Worm (Caenorhabditis elegans) whole organism, midembryonic: Measurements from ENCODE around the gene F20H11.1.
"Not testable (repeated sequence)": the region's sequence is repeated elsewhere in the genome, so short reads cannot be mapped to it uniquely, and the experiment has no call there.

Source experiments
- T22C8.4 ChIP-seq: fragments of 200-800 bp; sonication (Bioruptor generic); IDR thresholded peaks from 2 replicates; pipeline ENCODE4 v1.3.6; 2022; ENCODE audit warnings: missing genetic modification characterization, missing compliant biosample characterization
- cog-1 ChIP-seq: sonication (generic microtip); optimal IDR thresholded peaks from 2 replicates; lab custom pipeline; 2016; ENCODE audit warnings: missing genetic modification characterization, missing compliant biosample characterization
- flt-1 ChIP-seq: fragments of 200-800 bp; sonication (Bioruptor generic); IDR thresholded peaks from 2 replicates; pipeline ENCODE4 v1.3.6; 2022; ENCODE audit warnings: missing genetic modification characterization, missing compliant biosample characterization
- klf-2 ChIP-seq: fragments of 200-800 bp; sonication (Bioruptor generic); conservative IDR thresholded peaks from 2 replicates; pipeline ENCODE4 v1.3.6; 2022; ENCODE audit warnings: missing genetic modification reagents, missing genetic modification characterization, missing compliant biosample characterization
- med-1 ChIP-seq: sonication (generic microtip); optimal IDR thresholded peaks from 2 replicates; lab custom pipeline; 2017; ENCODE audit warnings: missing genetic modification characterization, mild to moderate bottlenecking, missing compliant biosample characterization, antibody characterized with exemption, missing genetic modification reagents; ENCODE audit not compliant: insufficient read depth
- ref-1 ChIP-seq: fragments of 200-800 bp; sonication (Bioruptor generic); conservative IDR thresholded peaks from 2 replicates; pipeline ENCODE4 v1.3.6; 2022; ENCODE audit warnings: missing genetic modification reagents, missing genetic modification characterization, missing compliant biosample characterization
- tab-1 ChIP-seq: fragments of 200-800 bp; sonication (Bioruptor generic); IDR thresholded peaks from 2 replicates; pipeline ENCODE4 v1.3.6; 2022; ENCODE audit warnings: missing genetic modification characterization, missing compliant biosample characterization
- ztf-23 ChIP-seq: fragments of 200-800 bp; sonication (Bioruptor generic); IDR thresholded peaks from 2 replicates; pipeline ENCODE4 v1.3.6; 2022; ENCODE audit warnings: missing genetic modification reagents, missing genetic modification characterization, missing compliant biosample characterization
- ztf-29 ChIP-seq: fragments of 200-800 bp; sonication (Bioruptor generic); IDR thresholded peaks from 2 replicates; pipeline ENCODE4 v1.3.6; 2022; ENCODE audit warnings: missing genetic modification reagents, missing genetic modification characterization, missing compliant biosample characterization

ce11 chrIII:6551187-6552058 lies 40.6 kb downstream of the F20H11.1 start, which contains the start of gene C09E7.7:
- TF ChIP-seq ref-1 (GFP tag; lab: Robert Waterston, UW) (peak; percentile 36; the same call in 1 of the 2 replicates), tab-1 (GFP tag; lab: Robert Waterston, UW) (0 out of 2 replicates have a peak, but pooled peaks have one; percentile 14), flt-1 (GFP tag; lab: Robert Waterston, UW) (peak; percentile 87), T22C8.4 (GFP tag; lab: Robert Waterston, UW) (peak; percentile 46; the same call in 1 of the 2 replicates), cog-1 (tag; lab: Kevin White, UChicago) (peak; percentile 66), ztf-29 (GFP tag; lab: Robert Waterston, UW) (peak; percentile 48; the same call in 1 of the 2 replicates), klf-2 (peak; percentile 69), ztf-23 (GFP tag; lab: Robert Waterston, UW) (peak; percentile 72)
- TF ChIP-seq med-1 (GFP tag; lab: Kevin White, UChicago): not testable (repeated sequence)
